Fruit fly (Drosophila melanogaster): ENCODE data around the gene Pdhb.

DNA sequence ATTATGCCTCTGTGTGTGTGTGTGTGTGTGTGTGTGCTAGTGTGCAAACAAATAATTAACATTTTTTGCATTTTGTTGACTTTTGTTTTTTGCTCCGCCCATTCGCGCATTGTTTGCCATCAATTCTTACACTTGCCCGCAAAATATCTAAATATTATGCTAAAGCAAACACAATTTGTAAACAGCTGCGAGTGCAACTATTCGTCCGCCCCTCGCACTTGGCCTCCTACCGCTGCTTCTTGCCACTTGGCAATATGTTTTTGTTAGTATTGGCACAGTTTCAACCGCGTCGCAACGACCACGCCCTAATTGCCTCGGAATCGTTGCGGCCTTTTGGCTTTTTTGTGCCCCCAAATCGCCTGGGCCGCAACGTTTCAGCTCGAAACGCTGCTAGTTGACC is 35.3 kb upstream of the Pdhb start:
- TF ChIP-seq Myc (optimal IDR thresholded peaks at IDR 0.05) (no peak), h (optimal IDR thresholded peaks at IDR 0.05) (no peak), Sin3A (optimal IDR thresholded peaks at IDR 0.05) (no peak), psq (optimal IDR thresholded peaks at IDR 0.05) (no peak)

All from Kc167 (cell line).